Fruit fly (Drosophila melanogaster) whole organism, embryonic: ENCODE results near the gene Pax.

ENCODE experiments used
- ATbp ChIP-seq: fragments of 200-800 bp; sonication (Bioruptor generic); optimal IDR thresholded peaks from 2 replicates; lab custom pipeline; 2017; ENCODE audit warnings: missing biosample characterization, mild to moderate bottlenecking, missing genetic modification characterization, missing genetic modification reagents
- Atf-2 ChIP-seq: fragments of 200-800 bp; sonication (Bioruptor generic); optimal IDR thresholded peaks from 2 replicates; lab custom pipeline; 2016; ENCODE audit warnings: missing biosample characterization, missing genetic modification characterization
- Bdp1 ChIP-seq: fragments of 200-800 bp; sonication (Bioruptor generic); optimal IDR thresholded peaks from 3 replicates; lab custom pipeline; 2016; ENCODE audit warnings: missing biosample characterization, missing genetic modification characterization
- CG10979 ChIP-seq: fragments of 200-800 bp; sonication (Bioruptor generic); optimal IDR thresholded peaks from 2 replicates; lab custom pipeline; 2018; ENCODE audit warnings: missing biosample characterization, mild to moderate bottlenecking, missing genetic modification characterization, moderate library complexity
- CG11723 ChIP-seq: fragments of 200-800 bp; sonication (Bioruptor generic); optimal IDR thresholded peaks from 2 replicates; lab custom pipeline; 2017; ENCODE audit warnings: missing biosample characterization, mild to moderate bottlenecking, missing genetic modification characterization
- CG14710 ChIP-seq: fragments of 200-800 bp; sonication (Bioruptor generic); optimal IDR thresholded peaks from 3 replicates; lab custom pipeline; 2019; ENCODE audit warnings: missing biosample characterization, mild to moderate bottlenecking, missing genetic modification characterization, moderate library complexity
- CG17802 ChIP-seq: fragments of 200-800 bp; sonication (Bioruptor generic); optimal IDR thresholded peaks from 2 replicates; lab custom pipeline; 2018; ENCODE audit warnings: missing biosample characterization, mild to moderate bottlenecking, missing genetic modification characterization, moderate library complexity
- CG2129 ChIP-seq: fragments of 200-800 bp; sonication (Bioruptor generic); IDR thresholded peaks from 2 replicates; pipeline ENCODE4 v1.3.6; 2022; ENCODE audit warnings: missing biosample characterization, missing genetic modification characterization; ENCODE audit not compliant: partially characterized antibody
- CG31365 ChIP-seq: fragments of 200-800 bp; sonication (Bioruptor generic); optimal IDR thresholded peaks from 2 replicates; lab custom pipeline; 2018; ENCODE audit warnings: missing biosample characterization, mild to moderate bottlenecking, missing genetic modification characterization
- CG3163 ChIP-seq: fragments of 200-800 bp; sonication (Bioruptor generic); optimal IDR thresholded peaks from 3 replicates; lab custom pipeline; 2016; ENCODE audit warnings: missing biosample characterization, missing genetic modification characterization
- CG32532 ChIP-seq: fragments of 200-800 bp; sonication (Bioruptor generic); IDR thresholded peaks from 2 replicates; pipeline ENCODE4 v1.3.6; 2022; ENCODE audit warnings: missing biosample characterization, missing genetic modification characterization
- CG32772 ChIP-seq: fragments of 200-800 bp; sonication (Bioruptor generic); IDR thresholded peaks from 2 replicates; pipeline ENCODE4 v1.3.6; 2022; ENCODE audit warnings: missing biosample characterization, missing genetic modification characterization
- CG4328 ChIP-seq: fragments of 200-800 bp; sonication (Bioruptor generic); optimal IDR thresholded peaks from 3 replicates; lab custom pipeline; 2017; ENCODE audit warnings: missing biosample characterization, missing genetic modification reagents, missing genetic modification characterization
- CG6813 ChIP-seq: fragments of 200-800 bp; sonication (Bioruptor generic); optimal IDR thresholded peaks from 2 replicates; lab custom pipeline; 2017; ENCODE audit warnings: missing biosample characterization, missing genetic modification characterization, mild to moderate bottlenecking, moderate library complexity, missing genetic modification reagents
- CoRest ChIP-seq: fragments of 200-800 bp; sonication (Bioruptor generic); optimal IDR thresholded peaks from 3 replicates; lab custom pipeline; 2018; ENCODE audit warnings: missing biosample characterization, mild to moderate bottlenecking, missing genetic modification characterization, moderate library complexity
- D19A ChIP-seq: fragments of 200-800 bp; optimal IDR thresholded peaks from 3 replicates; lab custom pipeline; 2019; ENCODE audit warnings: missing biosample characterization, mild to moderate bottlenecking, missing genetic modification characterization, moderate library complexity
- Dip3 ChIP-seq: fragments of 200-800 bp; sonication (Bioruptor generic); optimal IDR thresholded peaks from 3 replicates; lab custom pipeline; 2016; ENCODE audit warnings: missing biosample characterization, missing genetic modification characterization
- Hr78 ChIP-seq, 2 experiments: fragments of 200-800 bp in 1 of 2; fragments of >200 bp in 1 of 2; sonication (Bioruptor generic) in 1 of 2; optimal IDR thresholded peaks; 2 replicates each; lab custom pipeline; 2017 to 2019; ENCODE audit warnings: missing biosample characterization in 2 of 2, missing genetic modification characterization in 2 of 2, mild to moderate bottlenecking in 1 of 2, moderate library complexity in 1 of 2
- Med ChIP-seq: fragments of 200-800 bp; sonication (Bioruptor generic); peaks from one replicate; lab custom pipeline; 2016; ENCODE audit warnings: missing biosample characterization, missing genetic modification characterization, mild to moderate bottlenecking, inconsistent platforms, moderate library complexity
- Meics ChIP-seq: fragments of 200-800 bp; sonication (Bioruptor generic); optimal IDR thresholded peaks from 2 replicates; lab custom pipeline; 2017; ENCODE audit warnings: missing biosample characterization, mild to moderate bottlenecking, missing genetic modification characterization
- Myb ChIP-seq: fragments of 200-800 bp; sonication (Bioruptor generic); optimal IDR thresholded peaks from 2 replicates; lab custom pipeline; 2016; ENCODE audit warnings: missing biosample characterization, missing genetic modification characterization
- Opbp ChIP-seq: fragments of 200-800 bp; sonication (Bioruptor generic); IDR thresholded peaks from 3 replicates; pipeline ENCODE4 v1.3.6; 2022; ENCODE audit warnings: missing biosample characterization, missing genetic modification characterization; ENCODE audit not compliant: partially characterized antibody
- Optix ChIP-seq: fragments of 200-800 bp; sonication (Bioruptor generic); IDR thresholded peaks from 3 replicates; pipeline ENCODE4 v1.3.6; 2022; ENCODE audit warnings: missing biosample characterization, missing genetic modification characterization
- Pdp1 ChIP-seq, 2 experiments: fragments of 200-800 bp; sonication (Bioruptor generic); optimal IDR thresholded peaks; 3 replicates each; lab custom pipeline; 2016; ENCODE audit warnings: missing biosample characterization in 2 of 2, missing genetic modification characterization in 2 of 2, mild to moderate bottlenecking in 1 of 2, moderate library complexity in 1 of 2
- Spps ChIP-seq: fragments of 200-800 bp; sonication (Bioruptor generic); optimal IDR thresholded peaks from 2 replicates; lab custom pipeline; 2018; ENCODE audit warnings: missing biosample characterization, mild to moderate bottlenecking, missing genetic modification characterization
- ap ChIP-seq: fragments of 200-800 bp; sonication (Bioruptor generic); IDR thresholded peaks from 2 replicates; pipeline ENCODE4 v1.3.6; 2022; ENCODE audit warnings: missing biosample characterization, missing genetic modification characterization
- ara ChIP-seq: fragments of 200-800 bp; sonication (Bioruptor generic); IDR thresholded peaks from 2 replicates; pipeline ENCODE4 v1.3.6; 2022; ENCODE audit warnings: missing biosample characterization, missing genetic modification characterization
- chinmo ChIP-seq: fragments of 200-800 bp; sonication (Bioruptor generic); IDR thresholded peaks from 4 replicates; pipeline ENCODE4 v1.3.6; 2022; ENCODE audit warnings: missing biosample characterization, missing genetic modification characterization; ENCODE audit not compliant: partially characterized antibody
- fd64A ChIP-seq: fragments of 200-800 bp; sonication (Bioruptor generic); optimal IDR thresholded peaks from 3 replicates; lab custom pipeline; 2018; ENCODE audit warnings: missing biosample characterization, mild to moderate bottlenecking, missing genetic modification characterization
- fd96Cb ChIP-seq: fragments of 200-800 bp; sonication (Bioruptor generic); optimal IDR thresholded peaks from 2 replicates; lab custom pipeline; 2018; ENCODE audit warnings: missing biosample characterization, mild to moderate bottlenecking, missing genetic modification characterization, moderate library complexity
- grau ChIP-seq: fragments of 200-800 bp; optimal IDR thresholded peaks from 3 replicates; lab custom pipeline; 2019; ENCODE audit warnings: missing biosample characterization, mild to moderate bottlenecking, missing genetic modification characterization, moderate library complexity
- ind ChIP-seq: fragments of 200-800 bp; sonication (Bioruptor generic); optimal IDR thresholded peaks from 3 replicates; lab custom pipeline; 2016; ENCODE audit warnings: missing biosample characterization, missing genetic modification characterization
- mirr ChIP-seq: fragments of 200-800 bp; sonication (Bioruptor generic); optimal IDR thresholded peaks from 3 replicates; lab custom pipeline; 2018; ENCODE audit warnings: missing biosample characterization, mild to moderate bottlenecking, missing genetic modification characterization
- nerfin-2 ChIP-seq: fragments of 200-800 bp; sonication (Bioruptor generic); IDR thresholded peaks from 2 replicates; pipeline ENCODE4 v1.3.6; 2022; ENCODE audit warnings: missing biosample characterization, missing genetic modification characterization; ENCODE audit not compliant: partially characterized antibody
- nom ChIP-seq: fragments of 200-800 bp; sonication (Bioruptor generic); optimal IDR thresholded peaks from 2 replicates; lab custom pipeline; 2017; ENCODE audit warnings: missing biosample characterization, missing genetic modification characterization, mild to moderate bottlenecking, moderate library complexity, missing genetic modification reagents
- pho ChIP-seq: fragments of 200-800 bp; sonication (Bioruptor generic); optimal IDR thresholded peaks from 2 replicates; lab custom pipeline; 2016; ENCODE audit warnings: missing biosample characterization, missing genetic modification characterization
- pnt ChIP-seq: fragments of 200-800 bp; sonication (Bioruptor generic); optimal IDR thresholded peaks from 3 replicates; lab custom pipeline; 2016; ENCODE audit warnings: missing biosample characterization, missing genetic modification characterization
- row ChIP-seq: fragments of 200-800 bp; sonication (Bioruptor generic); IDR thresholded peaks from 3 replicates; pipeline ENCODE4 v1.3.6; 2022; ENCODE audit warnings: missing biosample characterization, missing genetic modification characterization
- sens ChIP-seq: fragments of 200-800 bp; sonication (Bioruptor generic); peaks from one replicate; lab custom pipeline; 2016; ENCODE audit warnings: missing biosample characterization, missing genetic modification characterization
- slbo ChIP-seq: fragments of 200-800 bp; sonication (Bioruptor generic); IDR thresholded peaks from 2 replicates; pipeline ENCODE4 v1.3.6; 2022; ENCODE audit warnings: missing biosample characterization, missing genetic modification characterization
- slou ChIP-seq: fragments of 200-800 bp; sonication (Bioruptor generic); optimal IDR thresholded peaks from 3 replicates; lab custom pipeline; 2016; ENCODE audit warnings: missing biosample characterization, missing genetic modification characterization
- sob ChIP-seq: fragments of 200-800 bp; sonication (Bioruptor generic); IDR thresholded peaks from 2 replicates; pipeline ENCODE4 v1.3.6; 2022; ENCODE audit warnings: missing biosample characterization, missing genetic modification characterization
- sug ChIP-seq: fragments of 200-800 bp; optimal IDR thresholded peaks from 2 replicates; lab custom pipeline; 2019; ENCODE audit warnings: missing biosample characterization, mild to moderate bottlenecking, missing genetic modification characterization, moderate library complexity
- trh ChIP-seq: fragments of 200-800 bp; sonication (Bioruptor generic); optimal IDR thresholded peaks from 2 replicates; lab custom pipeline; 2016; ENCODE audit warnings: missing biosample characterization, missing genetic modification characterization
- zfh1 ChIP-seq: fragments of 200-800 bp; sonication (Bioruptor generic); IDR thresholded peaks from 3 replicates; pipeline ENCODE4 v1.3.6; 2022; ENCODE audit warnings: missing biosample characterization, missing genetic modification characterization

Pax gene

DNA sequence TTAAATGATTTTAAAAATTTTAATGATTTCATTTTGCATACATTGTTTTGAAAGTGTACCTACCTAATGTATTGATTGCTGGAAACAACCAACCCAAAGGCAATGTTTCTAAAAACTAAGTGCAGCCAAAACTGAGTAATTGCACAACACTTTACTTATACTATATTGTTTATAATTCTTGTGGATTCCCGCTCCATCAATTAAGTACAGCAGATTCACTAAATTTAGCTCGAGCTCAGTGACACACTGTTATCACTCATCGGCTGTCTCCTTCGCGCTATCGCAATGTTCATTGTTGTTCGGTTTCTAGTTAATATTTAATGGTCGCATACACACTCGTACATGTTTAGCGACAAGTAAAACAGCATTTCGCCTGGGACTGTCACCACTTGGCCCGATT lies 29.3 kb upstream of the Pax start:
- TF ChIP-seq Pdp1 (GFP tag; optimal IDR thresholded peaks at IDR 0.05; lab: Kevin White, UChicago) (peak in 1 of 2 experiments; percentile 6), row (no peak)

DNA sequence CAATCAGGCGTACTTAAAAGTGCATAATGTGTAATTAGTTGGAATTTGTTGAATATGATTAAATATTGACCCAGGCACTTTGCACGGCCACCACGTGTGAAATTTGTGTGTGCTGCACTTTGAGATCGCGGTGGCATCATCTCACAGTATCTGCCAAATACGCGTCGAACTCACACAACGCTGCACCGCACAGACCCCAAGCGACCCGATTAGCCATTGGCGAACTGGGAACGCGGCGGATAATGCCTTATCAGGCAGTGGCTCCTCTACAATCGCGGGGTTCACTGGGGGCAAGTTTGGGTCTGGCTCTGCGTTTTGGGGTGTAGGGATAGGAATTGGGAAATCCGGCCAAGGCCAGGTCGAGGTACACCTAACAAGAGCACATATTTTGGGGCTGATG lies 28.8 kb upstream of the Pax start:
- no peak for TF ChIP-seq Atf-2 (GFP tag; lab: Kevin White, UChicago)
- peak; percentile 6 for TF ChIP-seq sug (tag; lab: Kevin White, UChicago)
- TF ChIP-seq nerfin-2 (GFP tag; lab: Robert Waterston, UW), result 0 out of 2 replicates have a peak, but pooled peaks have one; percentile 23
- TF ChIP-seq fd96Cb, result no peak
- TF ChIP-seq CG6813 (GFP tag; lab: Kevin White, UChicago), result no peak
- TF ChIP-seq Spps, result no peak
- peak; percentile 1 for TF ChIP-seq Med (GFP tag; lab: Kevin White, UChicago)
- TF ChIP-seq Hr78 (GFP tag; optimal IDR thresholded peaks at IDR 0.05; lab: Kevin White, UChicago), result peak in 1 of 2 experiments; percentile 69

DNA sequence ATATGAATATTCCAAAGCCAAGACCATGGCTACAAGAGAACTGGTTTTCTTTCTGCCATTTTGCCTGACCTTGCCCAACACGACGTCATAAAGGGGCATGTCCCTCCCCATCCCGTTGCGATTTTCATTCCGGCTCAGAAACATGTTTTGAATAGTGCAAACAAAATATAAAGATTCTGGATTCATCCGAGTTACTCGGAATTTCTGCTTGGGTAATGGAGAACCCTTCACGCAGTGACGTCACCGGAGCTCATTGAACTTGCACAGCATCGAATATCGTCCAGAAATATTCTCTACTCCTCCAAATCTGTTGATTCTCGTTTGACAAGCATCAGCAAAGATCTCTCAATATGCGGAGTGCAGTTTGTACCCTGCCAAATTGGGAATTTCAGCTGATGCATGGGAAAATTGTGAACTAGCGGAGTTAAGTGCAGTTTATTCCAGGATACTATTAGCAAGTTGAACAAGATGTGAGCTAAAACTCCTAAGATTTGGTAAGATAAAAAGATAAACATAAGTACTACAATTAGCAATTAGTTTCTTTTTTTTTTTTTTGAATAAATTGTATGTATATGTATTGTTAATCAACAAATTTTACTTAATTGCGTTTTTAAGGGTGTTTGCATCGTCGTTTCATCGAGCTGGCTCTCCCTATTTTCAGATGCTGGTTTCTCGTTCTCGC lies 27.8 kb upstream of the Pax start, which contains the start of gene CG10026:
TSS of gene CG10026 (plus strand) at position 187 of the 682 bp plus-strand sequence.
- TF ChIP-seq CG14710, result no peak
- TF ChIP-seq zfh1 (GFP tag; lab: Robert Waterston, UW), result no peak
- TF ChIP-seq CG2129, result no peak
- TF ChIP-seq nerfin-2 (GFP tag; lab: Robert Waterston, UW), result no peak
- TF ChIP-seq nom (GFP tag; lab: Kevin White, UChicago), result peak; percentile 15
- no peak for TF ChIP-seq CG32772 (GFP tag; lab: Robert Waterston, UW)
- no peak for TF ChIP-seq CG31365
- no peak for TF ChIP-seq CG11723 (GFP tag; lab: Kevin White, UChicago)
- peak; percentile 23 for TF ChIP-seq sens (GFP tag; lab: Kevin White, UChicago)
- no peak for TF ChIP-seq grau (tag; lab: Kevin White, UChicago)
- no peak for TF ChIP-seq CG3163
- TF ChIP-seq pho (GFP tag; lab: Kevin White, UChicago), result no peak
- TF ChIP-seq Bdp1 (GFP tag; lab: Kevin White, UChicago), result no peak
- no peak for TF ChIP-seq sob (GFP tag; lab: Robert Waterston, UW)
- no peak for TF ChIP-seq Meics (GFP tag; lab: Kevin White, UChicago)
- TF ChIP-seq chinmo (GFP tag; lab: Robert Waterston, UW), result 0 out of 4 replicates have a peak, but pooled peaks have one; percentile 45
- TF ChIP-seq mirr (GFP tag; lab: Kevin White, UChicago), result no peak
- peak; percentile 89 for TF ChIP-seq D19A (tag; lab: Kevin White, UChicago)
- TF ChIP-seq ap (GFP tag; lab: Robert Waterston, UW), result no peak
- TF ChIP-seq CG32532 (GFP tag; lab: Robert Waterston, UW), result no peak
- TF ChIP-seq, all 482 proteins: peak for 4

DNA sequence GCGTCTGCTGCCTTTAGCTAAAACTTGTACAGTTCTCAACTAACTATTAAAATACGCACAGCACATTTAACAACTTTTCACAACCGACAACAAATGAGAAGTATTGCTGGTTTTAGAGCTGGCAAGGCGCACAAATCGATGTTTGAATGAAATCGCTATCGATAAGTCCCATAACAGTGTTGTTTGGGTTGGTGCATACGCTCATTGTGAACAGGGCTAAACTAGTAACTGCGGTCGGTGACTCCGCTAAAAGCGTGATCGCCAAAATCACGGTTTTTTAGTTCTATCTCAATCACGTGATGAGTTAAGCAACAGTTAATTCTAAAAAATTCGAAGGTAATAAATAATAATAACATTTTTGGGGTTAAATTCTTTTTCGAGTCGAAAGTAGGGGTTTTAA lies 27.0 kb upstream of the Pax start, which contains the start of gene Top2:
TSS of gene Top2 (minus strand) at position 110 of the 400 bp plus-strand sequence.
- TF ChIP-seq fd64A (GFP tag; lab: Kevin White, UChicago) (no peak), CG32772 (GFP tag; lab: Robert Waterston, UW) (no peak), CG4328 (GFP tag; lab: Kevin White, UChicago) (no peak), Myb (GFP tag; lab: Kevin White, UChicago) (peak; percentile 89), Opbp (GFP tag; lab: Robert Waterston, UW) (peak; percentile 88), Dip3 (GFP tag; lab: Kevin White, UChicago) (peak; percentile 22), CG10979 (tag; lab: Kevin White, UChicago) (no peak), slbo (GFP tag; lab: Robert Waterston, UW) (peak; percentile 50), slou (peak; percentile 18), ind (peak; percentile 35), ATbp (GFP tag; lab: Kevin White, UChicago) (no peak), CoRest (peak; percentile 69), Optix (GFP tag; lab: Robert Waterston, UW) (no peak), pnt (no peak), ara (GFP tag; lab: Robert Waterston, UW) (no peak), CG17802 (tag; lab: Kevin White, UChicago) (peak; percentile 100), trh (GFP tag; lab: Kevin White, UChicago) (no peak)
